Fruit fly (Drosophila melanogaster): ENCODE data around the gene CG12723.

DNA sequence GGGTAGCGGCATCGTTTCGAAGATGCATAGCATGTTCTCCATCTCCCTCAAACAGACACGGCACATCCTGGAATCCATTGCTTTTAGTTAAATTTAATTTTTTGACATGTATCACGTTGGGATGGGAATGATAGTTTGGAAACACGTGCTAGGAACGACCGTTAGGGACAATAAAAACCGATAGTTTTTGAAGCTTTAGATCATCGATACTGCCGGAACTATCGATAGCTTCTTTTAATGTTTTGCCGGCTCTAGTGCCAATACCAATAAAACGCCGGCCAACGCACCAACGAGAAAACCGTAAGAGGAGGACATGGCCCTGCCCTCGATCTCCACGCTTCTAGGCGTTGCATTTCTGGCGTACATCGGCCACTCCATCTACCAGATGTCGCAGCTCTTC is 36.9 kb downstream of the CG12723 start, which contains the start of the genes CG4318 and CG4332:
- TF ChIP-seq CG15336 (GFP tag; IDR thresholded peaks at IDR 0.05): no peak
- TF ChIP-seq svp (GFP tag): no peak
- no peak for TF ChIP-seq Sox15 (GFP tag; optimal IDR thresholded peaks at IDR 0.05)
- TF ChIP-seq Lpt (GFP tag; optimal IDR thresholded peaks at IDR 0.05): no peak
- no peak for TF ChIP-seq Sox102F (GFP tag; optimal IDR thresholded peaks at IDR 0.05)
- no peak for TF ChIP-seq Hr39 (GFP tag; optimal IDR thresholded peaks at IDR 0.05)

All from whole organism, prepupa.